Worm (Caenorhabditis elegans) whole organism, L4 larva: ENCODE measurements around the gene mnk-1.
A peak's percentile ranks its signal among the peaks of the same experiment; 100 is the strongest.

Source experiments
- D1046.2 ChIP-seq: fragments of 200-800 bp; sonication (Bioruptor generic); IDR thresholded peaks from 2 replicates; pipeline ENCODE4 v1.3.6; 2022; ENCODE audit warnings: missing genetic modification characterization, missing compliant biosample characterization
- F49E8.2 ChIP-seq: sonication (generic microtip); optimal IDR thresholded peaks from 2 replicates; lab custom pipeline; 2016; ENCODE audit warnings: missing compliant biosample characterization, mild to moderate bottlenecking, missing genetic modification characterization, borderline replicate concordance
- T20F7.1 ChIP-seq: fragments of 200-800 bp; sonication (Bioruptor generic); optimal IDR thresholded peaks from 2 replicates; lab custom pipeline; 2018; ENCODE audit warnings: mild to moderate bottlenecking, missing genetic modification characterization, missing compliant biosample characterization
- T26A8.4 ChIP-seq: fragments of 200-800 bp; sonication (Bioruptor generic); IDR thresholded peaks from 2 replicates; pipeline ENCODE4 v1.3.6; 2022; ENCODE audit warnings: missing genetic modification characterization, missing compliant biosample characterization
- Y105C5A.15 ChIP-seq: fragments of 200-800 bp; sonication (Bioruptor generic); IDR thresholded peaks from 2 replicates; pipeline ENCODE4 v1.3.6; 2022; ENCODE audit warnings: missing genetic modification characterization, missing compliant biosample characterization
- Y75B8A.6 ChIP-seq: fragments of 200-800 bp; sonication (Bioruptor generic); IDR thresholded peaks from 2 replicates; pipeline ENCODE4 v1.3.6; 2022; ENCODE audit warnings: missing genetic modification reagents, missing genetic modification characterization, missing compliant biosample characterization
- ZK337.2 ChIP-seq: fragments of 200-800 bp; sonication (Bioruptor generic); IDR thresholded peaks from 2 replicates; pipeline ENCODE4 v1.3.6; 2022; ENCODE audit warnings: missing genetic modification reagents, missing genetic modification characterization, missing compliant biosample characterization
- aha-1 ChIP-seq: fragments of 150-350 bp; peaks from one replicate; lab custom pipeline; 2014; ENCODE audit warnings: missing biosample characterization, missing genetic modification characterization
- ama-1 ChIP-seq: fragments of 150-350 bp; optimal IDR thresholded peaks from 2 replicates; lab custom pipeline; 2014; ENCODE audit warnings: inconsistent platforms, mixed read lengths
- arid-1 ChIP-seq: fragments of 200-800 bp; sonication (Bioruptor generic); conservative IDR thresholded peaks from 2 replicates; pipeline ENCODE4 v1.3.6; 2022; ENCODE audit warnings: missing genetic modification reagents, missing genetic modification characterization, missing compliant biosample characterization
- attf-4 ChIP-seq: sonication (generic microtip); optimal IDR thresholded peaks from 3 replicates; lab custom pipeline; 2017; ENCODE audit warnings: missing biosample characterization, missing genetic modification characterization
- ctbp-1 ChIP-seq: fragments of 200-800 bp; sonication (Bioruptor generic); IDR thresholded peaks from 2 replicates; pipeline ENCODE4 v1.3.6; 2022; ENCODE audit warnings: missing genetic modification reagents, missing genetic modification characterization, missing compliant biosample characterization
- daf-12 ChIP-seq: fragments of 150-350 bp; optimal IDR thresholded peaks from 2 replicates; lab custom pipeline; 2014; ENCODE audit warnings: missing biosample characterization, missing genetic modification reagents, missing genetic modification characterization
- duxl-1 ChIP-seq: sonication (generic microtip); optimal IDR thresholded peaks from 2 replicates; lab custom pipeline; 2016; ENCODE audit warnings: mild to moderate bottlenecking, missing genetic modification characterization, moderate library complexity, missing compliant biosample characterization; ENCODE audit not compliant: poor library complexity
- egl-27 ChIP-seq: sonication (generic microtip); optimal IDR thresholded peaks from 3 replicates; lab custom pipeline; 2017; ENCODE audit warnings: missing biosample characterization, missing genetic modification reagents, missing genetic modification characterization
- egl-43 ChIP-seq: fragments of 200-800 bp; sonication (Bioruptor generic); IDR thresholded peaks from 2 replicates; pipeline ENCODE4 v1.3.6; 2022; ENCODE audit warnings: missing genetic modification reagents, missing genetic modification characterization, missing compliant biosample characterization
- hmg-1.1 ChIP-seq: fragments of 200-800 bp; sonication (Bioruptor generic); IDR thresholded peaks from 2 replicates; pipeline ENCODE4 v1.3.6; 2022; ENCODE audit warnings: missing genetic modification reagents, missing genetic modification characterization, missing compliant biosample characterization
- lim-7 ChIP-seq: fragments of 200-800 bp; sonication (Bioruptor generic); IDR thresholded peaks from 2 replicates; pipeline ENCODE4 v1.3.6; 2022; ENCODE audit warnings: missing genetic modification characterization, missing compliant biosample characterization
- lin-1 ChIP-seq: fragments of 200-800 bp; sonication (Bioruptor generic); IDR thresholded peaks from 2 replicates; pipeline ENCODE4 v1.3.6; 2022; ENCODE audit warnings: missing genetic modification reagents, missing genetic modification characterization, missing compliant biosample characterization
- lin-13 ChIP-seq: fragments of 150-350 bp; optimal IDR thresholded peaks from 2 replicates; lab custom pipeline; 2014; ENCODE audit warnings: missing biosample characterization, missing genetic modification reagents, missing genetic modification characterization
- lin-38 ChIP-seq: fragments of 200-800 bp; sonication (Bioruptor generic); IDR thresholded peaks from 2 replicates; pipeline ENCODE4 v1.3.6; 2022; ENCODE audit warnings: missing genetic modification reagents, missing genetic modification characterization, missing compliant biosample characterization
- madf-5 ChIP-seq, 2 experiments: fragments of 200-800 bp; sonication (Bioruptor generic); IDR thresholded peaks; 2 replicates each; pipeline ENCODE4 v1.3.6; 2022; ENCODE audit warnings: missing compliant biosample characterization in 2 of 2, missing genetic modification characterization in 2 of 2
- madf-9 ChIP-seq: fragments of 200-800 bp; sonication (Bioruptor generic); conservative IDR thresholded peaks from 2 replicates; pipeline ENCODE4 v1.3.6; 2022; ENCODE audit warnings: missing genetic modification reagents, missing genetic modification characterization, missing compliant biosample characterization
- mdt-29 ChIP-seq: fragments of 200-800 bp; sonication (Bioruptor generic); IDR thresholded peaks from 2 replicates; pipeline ENCODE4 v1.3.6; 2022; ENCODE audit warnings: missing genetic modification reagents, missing genetic modification characterization, missing compliant biosample characterization
- mep-1 ChIP-seq: fragments of 150-350 bp; sonication (generic microtip); optimal IDR thresholded peaks from 3 replicates; lab custom pipeline; 2014; ENCODE audit warnings: missing biosample characterization, missing genetic modification characterization
- mes-2 ChIP-seq: sonication (generic microtip); optimal IDR thresholded peaks from 2 replicates; lab custom pipeline; 2016; ENCODE audit warnings: missing genotype, mild to moderate bottlenecking, missing genetic modification characterization, missing compliant biosample characterization; ENCODE audit not compliant: poor library complexity, severe bottlenecking
- nhr-11 ChIP-seq: fragments of 150-350 bp; optimal IDR thresholded peaks from 2 replicates; lab custom pipeline; 2014; ENCODE audit warnings: missing biosample characterization, missing genetic modification characterization
- nhr-25 ChIP-seq: sonication (generic microtip); optimal IDR thresholded peaks from 2 replicates; lab custom pipeline; 2017; ENCODE audit warnings: missing genetic modification characterization, mild to moderate bottlenecking, missing compliant biosample characterization, antibody characterized with exemption, moderate library complexity, borderline replicate concordance; ENCODE audit not compliant: insufficient read depth
- nhr-42 ChIP-seq: fragments of 200-800 bp; sonication (Bioruptor generic); IDR thresholded peaks from 2 replicates; pipeline ENCODE4 v1.3.6; 2022; ENCODE audit warnings: missing genetic modification characterization, missing compliant biosample characterization
- nhr-48 ChIP-seq: sonication (generic microtip); optimal IDR thresholded peaks from 2 replicates; lab custom pipeline; 2016; ENCODE audit warnings: mild to moderate bottlenecking, missing genetic modification characterization, missing compliant biosample characterization
- pha-4 ChIP-seq, 2 experiments: fragments of 150-350 bp in 1 of 2; fragments of 200-800 bp in 1 of 2; sonication (Bioruptor generic) in 1 of 2; IDR thresholded peaks in 1 of 2; optimal IDR thresholded peaks in 1 of 2; 2 replicates each; pipeline versions ENCODE4 v1.3.6 to Lab custom; 2014 to 2022; ENCODE audit warnings: missing genetic modification characterization in 2 of 2, missing genetic modification reagents in 2 of 2, missing biosample characterization in 1 of 2, missing compliant biosample characterization in 1 of 2
- saeg-2 ChIP-seq: fragments of 200-800 bp; sonication (Bioruptor generic); IDR thresholded peaks from 2 replicates; pipeline ENCODE4 v1.3.6; 2022; ENCODE audit warnings: missing genetic modification reagents, missing genetic modification characterization, missing compliant biosample characterization
- sdz-12 ChIP-seq: fragments of 200-800 bp; sonication (Bioruptor generic); optimal IDR thresholded peaks from 2 replicates; lab custom pipeline; 2018; ENCODE audit warnings: mild to moderate bottlenecking, missing genetic modification characterization, missing compliant biosample characterization
- skn-1 ChIP-seq: fragments of 150-350 bp; optimal IDR thresholded peaks from 2 replicates; lab custom pipeline; 2014; ENCODE audit warnings: missing biosample characterization, missing genetic modification characterization
- snpc-1.2 ChIP-seq: fragments of 200-800 bp; sonication (Bioruptor generic); IDR thresholded peaks from 2 replicates; pipeline ENCODE4 v1.3.6; 2022; ENCODE audit warnings: missing genetic modification reagents, missing genetic modification characterization, missing compliant biosample characterization
- unc-62 ChIP-seq, 3 experiments: fragments of 150-350 bp in 1 of 3; sonication (generic microtip); optimal IDR thresholded peaks in 2 of 3; peaks in 1 of 3; 1 replicate in 1 of 3; 2 replicates in 2 of 3; lab custom pipeline; 2014 to 2017; ENCODE audit warnings: missing biosample characterization in 3 of 3, missing genetic modification characterization in 3 of 3, missing genetic modification reagents in 3 of 3, missing genotype in 1 of 3
- zfp-2 ChIP-seq: sonication (generic microtip); optimal IDR thresholded peaks from 2 replicates; lab custom pipeline; 2016; ENCODE audit warnings: mild to moderate bottlenecking, missing genetic modification characterization, missing compliant biosample characterization
- zfp-3 ChIP-seq: fragments of 200-800 bp; sonication (Bioruptor generic); conservative IDR thresholded peaks from 2 replicates; pipeline ENCODE4 v1.3.6; 2022; ENCODE audit warnings: missing genetic modification reagents, missing genetic modification characterization, missing compliant biosample characterization
- zip-11 ChIP-seq: fragments of 200-800 bp; sonication (Bioruptor generic); IDR thresholded peaks from 2 replicates; pipeline ENCODE4 v1.3.6; 2022; ENCODE audit warnings: missing genetic modification characterization, missing compliant biosample characterization

mnk-1 gene

ce11 chrII:10545924-10546783, 8.7 kb downstream of the mnk-1 start (continued):
- TF ChIP-seq nhr-11 (peak; percentile 46), mes-2 (tag; lab: Kevin White, UChicago) (peak; percentile 26), mdt-29 (GFP tag; lab: Robert Waterston, UW) (peak; percentile 29; the same call in 1 of the 2 replicates), duxl-1 (tag; lab: Kevin White, UChicago) (no peak), egl-27 (tag; lab: Kevin White, UChicago) (no peak), nhr-42 (no peak), zip-11 (GFP tag; lab: Robert Waterston, UW) (no peak)
- TF ChIP-seq, all 104 proteins: peak for 21

- TF ChIP-seq nhr-25 (tag; lab: Kevin White, UChicago) (peak; percentile 3), T20F7.1 (GFP tag; lab: Kevin White, UChicago) (peak; percentile 2), snpc-1.2 (GFP tag; lab: Robert Waterston, UW) (peak; percentile 64; the same call in 1 of the 2 replicates), lin-13 (GFP tag; lab: Kevin White, UChicago) (peak; percentile 69), lim-7 (GFP tag; lab: Robert Waterston, UW) (0 out of 2 replicates have a peak, but pooled peaks have one; percentile 55), madf-5 (GFP tag; IDR thresholded peaks at IDR 0.05; lab: Robert Waterston, UW) (peak in 1 of 2 experiments; percentile 49; a peak in 1 of 4 replicates), ZK337.2 (GFP tag; lab: Robert Waterston, UW) (0 out of 2 replicates have a peak, but pooled peaks have one; percentile 30), lin-38 (GFP tag; lab: Robert Waterston, UW) (peak; percentile 42; the same call in 1 of the 2 replicates), ama-1 (lab: Kevin White, UChicago) (peak; percentile 84), attf-4 (tag; lab: Kevin White, UChicago) (no peak), Y75B8A.6 (GFP tag; lab: Robert Waterston, UW) (peak; percentile 75; the same call in 1 of the 2 replicates), pha-4 (GFP tag; IDR thresholded peaks at IDR 0.05; lab: Robert Waterston, UW) (0 out of 2 replicates have a peak, but pooled peaks have one; percentile 27), pha-4 (tag; optimal IDR thresholded peaks at IDR 0.05; lab: Kevin White, UChicago) (no peak), arid-1 (GFP tag; lab: Robert Waterston, UW) (peak; percentile 50; the same call in 1 of the 2 replicates), skn-1 (no peak), hmg-1.1 (0 out of 2 replicates have a peak, but pooled peaks have one; percentile 5), F49E8.2 (tag; lab: Kevin White, UChicago) (peak; percentile 23), aha-1 (tag; lab: Kevin White, UChicago) (peak; percentile 99), saeg-2 (GFP tag; lab: Robert Waterston, UW) (no peak), egl-43 (GFP tag; lab: Robert Waterston, UW) (peak; percentile 50), unc-62 (GFP tag; optimal IDR thresholded peaks at IDR 0.05 in 1 of 2; lab: Kevin White, UChicago) (no peak), unc-62 (tag; optimal IDR thresholded peaks at IDR 0.05; lab: Kevin White, UChicago) (no peak), ctbp-1 (GFP tag; lab: Robert Waterston, UW) (peak; percentile 36; the same call in 1 of the 2 replicates), lin-1 (GFP tag; lab: Robert Waterston, UW) (peak; percentile 15; the same call in 1 of the 2 replicates), sdz-12 (peak; percentile 68), zfp-3 (GFP tag; lab: Robert Waterston, UW) (0 out of 2 replicates have a peak, but pooled peaks have one; percentile 24), mep-1 (tag; lab: Kevin White, UChicago) (no peak)
Measured at ce11 chrII:10545213-10545612, 9.6 kb downstream of the mnk-1 start.

- no peak for TF ChIP-seq T20F7.1 (GFP tag; lab: Kevin White, UChicago)
- TF ChIP-seq madf-5 (GFP tag; IDR thresholded peaks at IDR 0.05; lab: Robert Waterston, UW) = 0 out of 4 replicates have a peak, but pooled peaks of 1 of the 2 experiments have one; percentile 65
- no peak for TF ChIP-seq zfp-2
- peak; percentile 56 for TF ChIP-seq pha-4 (GFP tag; IDR thresholded peaks at IDR 0.05; lab: Robert Waterston, UW)
- TF ChIP-seq pha-4 (tag; optimal IDR thresholded peaks at IDR 0.05; lab: Kevin White, UChicago) = no peak
- no peak for TF ChIP-seq nhr-48
- TF ChIP-seq ZK337.2 (GFP tag; lab: Robert Waterston, UW) = 0 out of 2 replicates have a peak, but pooled peaks have one; percentile 5
- peak; percentile 64; the same call in 1 of the 2 replicates for TF ChIP-seq zfp-3 (GFP tag; lab: Robert Waterston, UW)
- 0 out of 2 replicates have a peak, but pooled peaks have one; percentile 9 for TF ChIP-seq T26A8.4
- peak; percentile 5; the same call in 1 of the 2 replicates for TF ChIP-seq arid-1 (GFP tag; lab: Robert Waterston, UW)
- TF ChIP-seq madf-9 (GFP tag; lab: Robert Waterston, UW) = no peak
- TF ChIP-seq lin-13 (GFP tag; lab: Kevin White, UChicago) = no peak
- peak; percentile 21; the same call in 1 of the 2 replicates for TF ChIP-seq hmg-1.1
- peak in 1 of 2 experiments; percentile 74 for TF ChIP-seq unc-62 (GFP tag; optimal IDR thresholded peaks at IDR 0.05 in 1 of 2; lab: Kevin White, UChicago)
- no peak for TF ChIP-seq unc-62 (tag; optimal IDR thresholded peaks at IDR 0.05; lab: Kevin White, UChicago)
- 0 out of 2 replicates have a peak, but pooled peaks have one; percentile 38 for TF ChIP-seq Y75B8A.6 (GFP tag; lab: Robert Waterston, UW)
- TF ChIP-seq D1046.2 (GFP tag; lab: Robert Waterston, UW) = peak; percentile 10; the same call in 1 of the 2 replicates
- TF ChIP-seq Y105C5A.15 (GFP tag; lab: Robert Waterston, UW) = no peak
- TF ChIP-seq daf-12 = no peak
Measured at ce11 chrII:10544374-10544908, 10.4 kb downstream of the mnk-1 start.
